Worm (Caenorhabditis elegans) whole organism, midembryonic: ENCODE data around the gene clec-83.

Experiments
- T22C8.4 ChIP-seq: fragments of 200-800 bp; sonication (Bioruptor generic); IDR thresholded peaks from 2 replicates; pipeline ENCODE4 v1.3.6; 2022; ENCODE audit warnings: missing genetic modification characterization, missing compliant biosample characterization
- cog-1 ChIP-seq: sonication (generic microtip); optimal IDR thresholded peaks from 2 replicates; lab custom pipeline; 2016; ENCODE audit warnings: missing genetic modification characterization, missing compliant biosample characterization
- flt-1 ChIP-seq: fragments of 200-800 bp; sonication (Bioruptor generic); IDR thresholded peaks from 2 replicates; pipeline ENCODE4 v1.3.6; 2022; ENCODE audit warnings: missing genetic modification characterization, missing compliant biosample characterization
- klf-2 ChIP-seq: fragments of 200-800 bp; sonication (Bioruptor generic); conservative IDR thresholded peaks from 2 replicates; pipeline ENCODE4 v1.3.6; 2022; ENCODE audit warnings: missing genetic modification reagents, missing genetic modification characterization, missing compliant biosample characterization
- tab-1 ChIP-seq: fragments of 200-800 bp; sonication (Bioruptor generic); IDR thresholded peaks from 2 replicates; pipeline ENCODE4 v1.3.6; 2022; ENCODE audit warnings: missing genetic modification characterization, missing compliant biosample characterization
- ztf-29 ChIP-seq: fragments of 200-800 bp; sonication (Bioruptor generic); IDR thresholded peaks from 2 replicates; pipeline ENCODE4 v1.3.6; 2022; ENCODE audit warnings: missing genetic modification reagents, missing genetic modification characterization, missing compliant biosample characterization

ce11 chrIV:2887245-2887644 lies 46.0 kb upstream of the clec-83 start:
- TF ChIP-seq klf-2 (GFP tag; lab: Robert Waterston, UW) (no peak), flt-1 (no peak), T22C8.4 (no peak), ztf-29 (GFP tag; lab: Robert Waterston, UW) (no peak), tab-1 (GFP tag; lab: Robert Waterston, UW) (no peak), cog-1 (tag; lab: Kevin White, UChicago) (no peak)
